Fruit fly (Drosophila melanogaster) whole organism, embryonic: ENCODE data around the gene CG5776.

ENCODE experiments used
- BtbVII ChIP-seq: fragments of 200-800 bp; sonication (Bioruptor generic); optimal IDR thresholded peaks from 3 replicates; lab custom pipeline; 2017; ENCODE audit warnings: missing biosample characterization, mild to moderate bottlenecking, missing genetic modification characterization
- CG12155 ChIP-seq: fragments of 200-800 bp; sonication (Bioruptor generic); optimal IDR thresholded peaks from 3 replicates; lab custom pipeline; 2016; ENCODE audit warnings: missing biosample characterization, missing genetic modification characterization
- CG12299 ChIP-seq: fragments of 200-800 bp; sonication (Bioruptor generic); optimal IDR thresholded peaks from 2 replicates; lab custom pipeline; 2018; ENCODE audit warnings: missing biosample characterization, mild to moderate bottlenecking, missing genetic modification characterization
- CG14014 ChIP-seq: fragments of 200-800 bp; sonication (Bioruptor generic); IDR thresholded peaks from 2 replicates; pipeline ENCODE4 v1.3.6; 2022; ENCODE audit warnings: missing biosample characterization, missing genetic modification characterization
- CG15269 ChIP-seq: fragments of 200-800 bp; sonication (Bioruptor generic); optimal IDR thresholded peaks from 2 replicates; lab custom pipeline; 2018; ENCODE audit warnings: missing biosample characterization, mild to moderate bottlenecking, missing genetic modification characterization, moderate library complexity
- CG1647 ChIP-seq: fragments of 200-800 bp; sonication (Bioruptor generic); optimal IDR thresholded peaks from 3 replicates; lab custom pipeline; 2016; ENCODE audit warnings: missing biosample characterization, missing genetic modification characterization
- CG16779 ChIP-seq: fragments of 200-800 bp; sonication (Bioruptor generic); IDR thresholded peaks from 2 replicates; pipeline ENCODE4 v1.3.6; 2022; ENCODE audit warnings: missing biosample characterization, missing genetic modification characterization
- CG17361 ChIP-seq: fragments of 200-800 bp; sonication (Bioruptor generic); IDR thresholded peaks from 3 replicates; pipeline ENCODE4 v1.3.6; 2022; ENCODE audit warnings: missing biosample characterization, missing genetic modification characterization
- CG18262 ChIP-seq: fragments of 200-800 bp; optimal IDR thresholded peaks from 3 replicates; lab custom pipeline; 2019; ENCODE audit warnings: missing biosample characterization, mild to moderate bottlenecking, missing genetic modification characterization, moderate library complexity
- CG2120 ChIP-seq: fragments of 200-800 bp; sonication (Bioruptor generic); optimal IDR thresholded peaks from 3 replicates; lab custom pipeline; 2016; ENCODE audit warnings: missing biosample characterization, missing genetic modification characterization
- CG31441 ChIP-seq: fragments of 200-800 bp; sonication (Bioruptor generic); IDR thresholded peaks from 2 replicates; pipeline ENCODE4 v1.3.6; 2022; ENCODE audit warnings: missing biosample characterization, missing genetic modification characterization
- CG3281 ChIP-seq: fragments of 200-800 bp; sonication (Bioruptor generic); optimal IDR thresholded peaks from 3 replicates; lab custom pipeline; 2017; ENCODE audit warnings: missing biosample characterization, mild to moderate bottlenecking, missing genetic modification characterization
- CG34376 ChIP-seq: fragments of 200-800 bp; sonication (Bioruptor generic); optimal IDR thresholded peaks from 2 replicates; lab custom pipeline; 2018; ENCODE audit warnings: missing biosample characterization, mild to moderate bottlenecking, missing genetic modification characterization
- CG4820 ChIP-seq: fragments of 200-800 bp; sonication (Bioruptor generic); optimal IDR thresholded peaks from 3 replicates; lab custom pipeline; 2016; ENCODE audit warnings: missing biosample characterization, missing genetic modification characterization
- CG8388 ChIP-seq: fragments of 200-800 bp; sonication (Bioruptor generic); optimal IDR thresholded peaks from 2 replicates; lab custom pipeline; 2019; ENCODE audit warnings: missing biosample characterization, mild to moderate bottlenecking, missing genetic modification characterization, moderate library complexity
- CoRest ChIP-seq: fragments of 200-800 bp; sonication (Bioruptor generic); optimal IDR thresholded peaks from 3 replicates; lab custom pipeline; 2018; ENCODE audit warnings: missing biosample characterization, mild to moderate bottlenecking, missing genetic modification characterization, moderate library complexity
- D19A ChIP-seq: fragments of 200-800 bp; optimal IDR thresholded peaks from 3 replicates; lab custom pipeline; 2019; ENCODE audit warnings: missing biosample characterization, mild to moderate bottlenecking, missing genetic modification characterization, moderate library complexity
- Gug ChIP-seq: fragments of 200-800 bp; sonication (Bioruptor generic); IDR thresholded peaks from 4 replicates; pipeline ENCODE4 v1.3.6; 2022; ENCODE audit warnings: missing biosample characterization, missing genetic modification characterization
- Hmr ChIP-seq: fragments of 200-800 bp; sonication (Bioruptor generic); optimal IDR thresholded peaks from 3 replicates; lab custom pipeline; 2017; ENCODE audit warnings: mild to moderate bottlenecking, missing biosample characterization, missing genetic modification reagents, missing genetic modification characterization
- Jarid2 ChIP-seq: fragments of 200-800 bp; sonication (Bioruptor generic); optimal IDR thresholded peaks from 3 replicates; lab custom pipeline; 2017; ENCODE audit warnings: mild to moderate bottlenecking, missing biosample characterization, missing genetic modification reagents, missing genetic modification characterization
- Med ChIP-seq: fragments of 200-800 bp; sonication (Bioruptor generic); peaks from one replicate; lab custom pipeline; 2016; ENCODE audit warnings: missing biosample characterization, missing genetic modification characterization, mild to moderate bottlenecking, inconsistent platforms, moderate library complexity
- Meics ChIP-seq: fragments of 200-800 bp; sonication (Bioruptor generic); optimal IDR thresholded peaks from 2 replicates; lab custom pipeline; 2017; ENCODE audit warnings: missing biosample characterization, mild to moderate bottlenecking, missing genetic modification characterization
- Pdp1 ChIP-seq, 2 experiments: fragments of 200-800 bp; sonication (Bioruptor generic); optimal IDR thresholded peaks; 3 replicates each; lab custom pipeline; 2016; ENCODE audit warnings: missing biosample characterization in 2 of 2, missing genetic modification characterization in 2 of 2, mild to moderate bottlenecking in 1 of 2, moderate library complexity in 1 of 2
- Ravus ChIP-seq: fragments of 200-800 bp; sonication (Bioruptor generic); IDR thresholded peaks from 2 replicates; pipeline ENCODE4 v1.3.6; 2022; ENCODE audit warnings: missing biosample characterization, missing genetic modification characterization
- Rx ChIP-seq: fragments of 200-800 bp; sonication (Bioruptor generic); IDR thresholded peaks from 2 replicates; pipeline ENCODE4 v1.3.6; 2022; ENCODE audit warnings: missing biosample characterization, missing genetic modification characterization
- al ChIP-seq: fragments of 200-800 bp; sonication (Bioruptor generic); IDR thresholded peaks from 2 replicates; pipeline ENCODE4 v1.3.6; 2022; ENCODE audit warnings: missing biosample characterization, missing genetic modification characterization
- cg ChIP-seq: fragments of 200-800 bp; sonication (Bioruptor generic); optimal IDR thresholded peaks from 3 replicates; lab custom pipeline; 2019; ENCODE audit warnings: missing biosample characterization, mild to moderate bottlenecking, missing genetic modification characterization, moderate library complexity
- dysf ChIP-seq: fragments of 200-800 bp; sonication (Bioruptor generic); IDR thresholded peaks from 3 replicates; pipeline ENCODE4 v1.3.6; 2022; ENCODE audit warnings: missing biosample characterization, missing genetic modification characterization
- en ChIP-seq: fragments of 200-800 bp; sonication (Bioruptor generic); optimal IDR thresholded peaks from 2 replicates; lab custom pipeline; 2016; ENCODE audit warnings: missing biosample characterization, missing genetic modification characterization
- eve ChIP-seq, 2 experiments: fragments of >200 bp; optimal IDR thresholded peaks; 2 replicates each; lab custom pipeline; 2017; ENCODE audit warnings: missing biosample characterization in 2 of 2, missing genetic modification characterization in 2 of 2
- fd64A ChIP-seq: fragments of 200-800 bp; sonication (Bioruptor generic); optimal IDR thresholded peaks from 3 replicates; lab custom pipeline; 2018; ENCODE audit warnings: missing biosample characterization, mild to moderate bottlenecking, missing genetic modification characterization
- grau ChIP-seq: fragments of 200-800 bp; optimal IDR thresholded peaks from 3 replicates; lab custom pipeline; 2019; ENCODE audit warnings: missing biosample characterization, mild to moderate bottlenecking, missing genetic modification characterization, moderate library complexity
- ind ChIP-seq: fragments of 200-800 bp; sonication (Bioruptor generic); optimal IDR thresholded peaks from 3 replicates; lab custom pipeline; 2016; ENCODE audit warnings: missing biosample characterization, missing genetic modification characterization
- ken ChIP-seq: fragments of 200-800 bp; sonication (Bioruptor generic); IDR thresholded peaks from 3 replicates; pipeline ENCODE4 v1.3.6; 2022; ENCODE audit warnings: missing biosample characterization, missing genetic modification characterization
- lmd ChIP-seq: fragments of 200-800 bp; sonication (Bioruptor generic); IDR thresholded peaks from 2 replicates; pipeline ENCODE4 v1.3.6; 2022; ENCODE audit warnings: missing biosample characterization, missing genetic modification characterization
- nau ChIP-seq: fragments of 200-800 bp; sonication (Bioruptor generic); optimal IDR thresholded peaks from 3 replicates; lab custom pipeline; 2017; ENCODE audit warnings: missing biosample characterization, mild to moderate bottlenecking, missing genetic modification characterization, missing genetic modification reagents
- nmo ChIP-seq: fragments of 200-800 bp; sonication (Bioruptor generic); optimal IDR thresholded peaks from 2 replicates; lab custom pipeline; 2018; ENCODE audit warnings: missing biosample characterization, mild to moderate bottlenecking, missing genetic modification characterization, moderate library complexity
- nom ChIP-seq: fragments of 200-800 bp; sonication (Bioruptor generic); optimal IDR thresholded peaks from 2 replicates; lab custom pipeline; 2017; ENCODE audit warnings: missing biosample characterization, missing genetic modification characterization, mild to moderate bottlenecking, moderate library complexity, missing genetic modification reagents
- pan ChIP-seq, 4 experiments: fragments of >200 bp in 3 of 4; fragments of 200-800 bp in 1 of 4; sonication (Bioruptor generic) in 1 of 4; optimal IDR thresholded peaks in 3 of 4; IDR thresholded peaks in 1 of 4; 2 replicates each; pipeline versions ENCODE4 v1.3.6 to Lab custom; 2017 to 2022; ENCODE audit warnings: missing biosample characterization in 2 of 4, missing genetic modification characterization in 2 of 4, mixed read lengths in 1 of 4
- phol ChIP-seq: fragments of 200-800 bp; sonication (Bioruptor generic); optimal IDR thresholded peaks from 3 replicates; lab custom pipeline; 2018; ENCODE audit warnings: missing biosample characterization, mild to moderate bottlenecking, missing genetic modification characterization, moderate library complexity
- row ChIP-seq: fragments of 200-800 bp; sonication (Bioruptor generic); IDR thresholded peaks from 3 replicates; pipeline ENCODE4 v1.3.6; 2022; ENCODE audit warnings: missing biosample characterization, missing genetic modification characterization
- sim ChIP-seq: fragments of 200-800 bp; sonication (Bioruptor generic); IDR thresholded peaks from 2 replicates; pipeline ENCODE4 v1.3.6; 2022; ENCODE audit warnings: missing biosample characterization, missing genetic modification characterization
- sisA ChIP-seq: fragments of 200-800 bp; sonication (Bioruptor generic); IDR thresholded peaks from 2 replicates; pipeline ENCODE4 v1.3.6; 2022; ENCODE audit warnings: missing biosample characterization, missing genetic modification characterization
- sob ChIP-seq: fragments of 200-800 bp; sonication (Bioruptor generic); IDR thresholded peaks from 2 replicates; pipeline ENCODE4 v1.3.6; 2022; ENCODE audit warnings: missing biosample characterization, missing genetic modification characterization
- sug ChIP-seq: fragments of 200-800 bp; optimal IDR thresholded peaks from 2 replicates; lab custom pipeline; 2019; ENCODE audit warnings: missing biosample characterization, mild to moderate bottlenecking, missing genetic modification characterization, moderate library complexity
- unpg ChIP-seq: fragments of 200-800 bp; sonication (Bioruptor generic); optimal IDR thresholded peaks from 3 replicates; lab custom pipeline; 2018; ENCODE audit warnings: missing biosample characterization, mild to moderate bottlenecking, missing genetic modification characterization, moderate library complexity
- zen ChIP-seq: fragments of 200-800 bp; sonication (Bioruptor generic); optimal IDR thresholded peaks from 3 replicates; lab custom pipeline; 2018; ENCODE audit warnings: missing biosample characterization, mild to moderate bottlenecking, missing genetic modification characterization, moderate library complexity
- zen2 ChIP-seq: fragments of 200-800 bp; sonication (Bioruptor generic); IDR thresholded peaks from 3 replicates; pipeline ENCODE4 v1.3.6; 2022; ENCODE audit warnings: missing biosample characterization, missing genetic modification characterization; ENCODE audit not compliant: partially characterized antibody
- zfh1 ChIP-seq: fragments of 200-800 bp; sonication (Bioruptor generic); IDR thresholded peaks from 3 replicates; pipeline ENCODE4 v1.3.6; 2022; ENCODE audit warnings: missing biosample characterization, missing genetic modification characterization

The CG5776 gene

dm6 chr2L:12700381-12700963 lies 3.8 kb downstream of the CG5776 start, which contains the start of gene CG17036 (continued):
- TF ChIP-seq CG17361: peak; percentile 48; the same call in 2 of the 3 replicates
- peak; percentile 36; the same call in 1 of the 2 replicates for TF ChIP-seq al (GFP tag; lab: Robert Waterston, UW)
- TF ChIP-seq Rx (GFP tag; lab: Robert Waterston, UW): 0 out of 2 replicates have a peak, but pooled peaks have one; percentile 8
- TF ChIP-seq sisA (GFP tag; lab: Robert Waterston, UW): no peak
- peak; percentile 1 for TF ChIP-seq D19A
- TF ChIP-seq Ravus: 0 out of 2 replicates have a peak, but pooled peaks have one; percentile 6
- TF ChIP-seq CG2120 (GFP tag; lab: Kevin White, UChicago): peak; percentile 26
- peak; percentile 23 for TF ChIP-seq phol (tag; lab: Kevin White, UChicago)
- TF ChIP-seq eve (GFP tag; optimal IDR thresholded peaks at IDR 0.05; lab: Kevin White, UChicago): no peak
- TF ChIP-seq Jarid2: peak; percentile 8
- peak; percentile 52 for TF ChIP-seq CG3281 (GFP tag; lab: Kevin White, UChicago)
- peak; percentile 83 for TF ChIP-seq Med (GFP tag; lab: Kevin White, UChicago)
- peak; percentile 43 for TF ChIP-seq ind (GFP tag; lab: Kevin White, UChicago)
- TF ChIP-seq zen (tag; lab: Kevin White, UChicago): no peak
- peak; percentile 18 for TF ChIP-seq nmo (GFP tag; lab: Kevin White, UChicago)
- TF ChIP-seq ken (GFP tag; lab: Robert Waterston, UW): no peak
- peak; percentile 43 for TF ChIP-seq grau (tag; lab: Kevin White, UChicago)
- no peak for TF ChIP-seq CG1647 (GFP tag; lab: Kevin White, UChicago)
- TF ChIP-seq dysf (GFP tag; lab: Robert Waterston, UW): peak; percentile 43; the same call in 1 of the 3 replicates
- TF ChIP-seq BtbVII: peak; percentile 45
- peak; percentile 93 for TF ChIP-seq CG8388 (GFP tag; lab: Kevin White, UChicago)
- peak; percentile 30 for TF ChIP-seq CG34376 (GFP tag; lab: Kevin White, UChicago)
- TF ChIP-seq sim (GFP tag; lab: Robert Waterston, UW): no peak
- TF ChIP-seq CG15269: peak; percentile 4
- peak; percentile 55 for TF ChIP-seq CG14014
- TF ChIP-seq en (GFP tag; lab: Kevin White, UChicago): no peak
- TF ChIP-seq sug (tag; lab: Kevin White, UChicago): peak; percentile 18
- no peak for TF ChIP-seq unpg (GFP tag; lab: Kevin White, UChicago)
- peak; percentile 52 for TF ChIP-seq Meics (GFP tag; lab: Kevin White, UChicago)
- TF ChIP-seq Gug (GFP tag; lab: Robert Waterston, UW): peak; percentile 47; the same call in 1 of the 4 replicates
- TF ChIP-seq Pdp1 (GFP tag; optimal IDR thresholded peaks at IDR 0.05; lab: Kevin White, UChicago): peak in 1 of 2 experiments; percentile 79
- peak; percentile 5 for TF ChIP-seq CG12155 (GFP tag; lab: Kevin White, UChicago)
- TF ChIP-seq CG12299 (tag; lab: Kevin White, UChicago): no peak
- TF ChIP-seq CG16779: no peak
- TF ChIP-seq CG4820 (GFP tag; lab: Kevin White, UChicago): no peak
- TF ChIP-seq CG31441 (GFP tag; lab: Robert Waterston, UW): peak; percentile 43
- TF ChIP-seq row (GFP tag; lab: Robert Waterston, UW): peak; percentile 80
- 0 out of 2 replicates have a peak, but pooled peaks have one; percentile 36 for TF ChIP-seq sob (GFP tag; lab: Robert Waterston, UW)
- TF ChIP-seq pan (optimal IDR thresholded peaks at IDR 0.05; lab: Kevin White, UChicago): no peak
- peak in 1 of 2 experiments; percentile 28 for TF ChIP-seq pan (GFP tag; optimal IDR thresholded peaks at IDR 0.05 in 1 of 2, IDR thresholded peaks at IDR 0.05 in 1 of 2)
- TF ChIP-seq fd64A (GFP tag; lab: Kevin White, UChicago): no peak
- TF ChIP-seq zen2: no peak
- 0 out of 3 replicates have a peak, but pooled peaks have one; percentile 29 for TF ChIP-seq zfh1 (GFP tag; lab: Robert Waterston, UW)
- no peak for TF ChIP-seq cg (GFP tag; lab: Kevin White, UChicago)
- TF ChIP-seq nom (GFP tag; lab: Kevin White, UChicago): peak; percentile 16
- peak; percentile 42 for TF ChIP-seq CG18262 (tag; lab: Kevin White, UChicago)
- TF ChIP-seq CoRest (tag; lab: Kevin White, UChicago): peak; percentile 53
- no peak for TF ChIP-seq nau
- peak; percentile 24 for TF ChIP-seq Hmr (GFP tag; lab: Kevin White, UChicago)
- TF ChIP-seq lmd (GFP tag; lab: Robert Waterston, UW): no peak
